Worm (Caenorhabditis elegans): Measurements from ENCODE around the gene srg-61.

- TF ChIP-seq egl-27 (tag; optimal IDR thresholded peaks at IDR 0.05) (no peak), lin-39 (tag; optimal IDR thresholded peaks at IDR 0.05) (no peak), R02D3.7 (tag; optimal IDR thresholded peaks at IDR 0.05) (no peak), aly-2 (tag; optimal IDR thresholded peaks at IDR 0.05) (no peak), nhr-77 (tag; optimal IDR thresholded peaks at IDR 0.05) (no peak), unc-39 (tag; optimal IDR thresholded peaks at IDR 0.05) (no peak), ama-1 (optimal IDR thresholded peaks at IDR 0.05) (no peak), nhr-12 (tag; optimal IDR thresholded peaks at IDR 0.05) (no peak), ztf-11 (tag; optimal IDR thresholded peaks at IDR 0.05) (no peak), nhr-237 (tag; optimal IDR thresholded peaks at IDR 0.05) (no peak), dmd-4 (tag; optimal IDR thresholded peaks at IDR 0.05) (no peak), lin-13 (GFP tag; optimal IDR thresholded peaks at IDR 0.05) (no peak), lsy-2 (tag; optimal IDR thresholded peaks at IDR 0.05) (no peak)
Measured at ce11 chrV:2690478-2690877, 49.6 kb downstream of the srg-61 start.

Data from whole organism, L2 larva.